Worm (Caenorhabditis elegans) whole organism, midembryonic: ENCODE measurements around the gene C05C9.1.

Experiments used
- flt-1 ChIP-seq: fragments of 200-800 bp; sonication (Bioruptor generic); IDR thresholded peaks from 2 replicates; pipeline ENCODE4 v1.3.6; 2022; ENCODE audit warnings: missing genetic modification characterization, missing compliant biosample characterization
- klf-2 ChIP-seq: fragments of 200-800 bp; sonication (Bioruptor generic); conservative IDR thresholded peaks from 2 replicates; pipeline ENCODE4 v1.3.6; 2022; ENCODE audit warnings: missing genetic modification reagents, missing genetic modification characterization, missing compliant biosample characterization
- med-1 ChIP-seq: sonication (generic microtip); optimal IDR thresholded peaks from 2 replicates; lab custom pipeline; 2017; ENCODE audit warnings: missing genetic modification characterization, mild to moderate bottlenecking, missing compliant biosample characterization, antibody characterized with exemption, missing genetic modification reagents; ENCODE audit not compliant: insufficient read depth
- ref-1 ChIP-seq: fragments of 200-800 bp; sonication (Bioruptor generic); conservative IDR thresholded peaks from 2 replicates; pipeline ENCODE4 v1.3.6; 2022; ENCODE audit warnings: missing genetic modification reagents, missing genetic modification characterization, missing compliant biosample characterization
- tab-1 ChIP-seq: fragments of 200-800 bp; sonication (Bioruptor generic); IDR thresholded peaks from 2 replicates; pipeline ENCODE4 v1.3.6; 2022; ENCODE audit warnings: missing genetic modification characterization, missing compliant biosample characterization
- ztf-29 ChIP-seq: fragments of 200-800 bp; sonication (Bioruptor generic); IDR thresholded peaks from 2 replicates; pipeline ENCODE4 v1.3.6; 2022; ENCODE audit warnings: missing genetic modification reagents, missing genetic modification characterization, missing compliant biosample characterization

- TF ChIP-seq klf-2 (GFP tag; lab: Robert Waterston, UW) (no peak), ref-1 (GFP tag; lab: Robert Waterston, UW) (no peak), ztf-29 (GFP tag; lab: Robert Waterston, UW) (no peak), med-1 (no peak), tab-1 (no peak), flt-1 (GFP tag; lab: Robert Waterston, UW) (no peak)
These were observed 24.9 kb downstream of the C05C9.1 start, which contains the start of gene gnrr-7 for ce11 chrX:11185498-11185897.
